Fruit fly (Drosophila melanogaster): ENCODE measurements around the gene yellow-f2.

yellow-f2 gene

dm6 chr3R:13036064-13036463 lies 41.1 kb upstream of the yellow-f2 start:
- TF ChIP-seq ovo (GFP tag; optimal IDR thresholded peaks at IDR 0.05) (no peak), Hr96 (GFP tag; optimal IDR thresholded peaks at IDR 0.05) (no peak), toe (GFP tag; optimal IDR thresholded peaks at IDR 0.05) (no peak), Clk (GFP tag; optimal IDR thresholded peaks at IDR 0.05) (no peak), CG7101 (tag; optimal IDR thresholded peaks at IDR 0.05) (no peak), tj (GFP tag; optimal IDR thresholded peaks at IDR 0.05) (no peak)

- TF ChIP-seq Clk (GFP tag; optimal IDR thresholded peaks at IDR 0.05) (no peak), bab1 (GFP tag; optimal IDR thresholded peaks at IDR 0.05) (no peak), Hr96 (GFP tag; optimal IDR thresholded peaks at IDR 0.05) (no peak), tj (GFP tag; optimal IDR thresholded peaks at IDR 0.05) (no peak), CG1620 (GFP tag; optimal IDR thresholded peaks at IDR 0.05) (no peak), cic (GFP tag; optimal IDR thresholded peaks at IDR 0.05) (no peak), Crg-1 (GFP tag; optimal IDR thresholded peaks at IDR 0.05) (no peak), toe (GFP tag; optimal IDR thresholded peaks at IDR 0.05) (no peak), pad (GFP tag; optimal IDR thresholded peaks at IDR 0.05) (no peak), kay (GFP tag; ENCODE audit: borderline replicate concordance) (no peak), CG7045 (GFP tag; optimal IDR thresholded peaks at IDR 0.05) (no peak), CG5204 (GFP tag; optimal IDR thresholded peaks at IDR 0.05) (no peak), Mnt (GFP tag; optimal IDR thresholded peaks at IDR 0.05) (no peak), CG12768 (GFP tag; optimal IDR thresholded peaks at IDR 0.05) (no peak), CG14711 (tag; optimal IDR thresholded peaks at IDR 0.05) (no peak), ovo (GFP tag; optimal IDR thresholded peaks at IDR 0.05) (no peak), cnc (optimal IDR thresholded peaks at IDR 0.05) (no peak), CG11617 (GFP tag; optimal IDR thresholded peaks at IDR 0.05) (no peak)
Measured at dm6 chr3R:13033670-13034069, 38.7 kb upstream of the yellow-f2 start.

- TF ChIP-seq CG11617 (GFP tag; optimal IDR thresholded peaks at IDR 0.05) (peak; percentile 77), CG1620 (GFP tag; optimal IDR thresholded peaks at IDR 0.05) (no peak), CG12768 (GFP tag; optimal IDR thresholded peaks at IDR 0.05) (peak; percentile 78), CG14711 (tag; optimal IDR thresholded peaks at IDR 0.05) (peak; percentile 62), ovo (GFP tag; optimal IDR thresholded peaks at IDR 0.05) (peak; percentile 4), bab1 (GFP tag; optimal IDR thresholded peaks at IDR 0.05) (no peak), cnc (optimal IDR thresholded peaks at IDR 0.05) (no peak), CG33017 (tag; optimal IDR thresholded peaks at IDR 0.05) (peak; percentile 71), Hr96 (GFP tag; optimal IDR thresholded peaks at IDR 0.05) (peak; percentile 30), CG7101 (tag; optimal IDR thresholded peaks at IDR 0.05) (peak; percentile 83), pad (GFP tag; optimal IDR thresholded peaks at IDR 0.05) (peak; percentile 49), Mnt (GFP tag; optimal IDR thresholded peaks at IDR 0.05) (peak; percentile 79), CG5204 (GFP tag; optimal IDR thresholded peaks at IDR 0.05) (no peak), tj (GFP tag; optimal IDR thresholded peaks at IDR 0.05) (no peak), Crg-1 (GFP tag; optimal IDR thresholded peaks at IDR 0.05) (peak; percentile 76), kay (GFP tag; ENCODE audit: borderline replicate concordance) (peak; percentile 96), CG7045 (GFP tag; optimal IDR thresholded peaks at IDR 0.05) (peak; percentile 85), Clk (GFP tag; optimal IDR thresholded peaks at IDR 0.05) (peak; percentile 39), toe (GFP tag; optimal IDR thresholded peaks at IDR 0.05) (peak; percentile 68), cic (GFP tag; optimal IDR thresholded peaks at IDR 0.05) (peak; percentile 64)
Measured at dm6 chr3R:13032975-13033445, 38.1 kb upstream of the yellow-f2 start.

dm6 chr3R:13032323-13032722 lies 37.4 kb upstream of the yellow-f2 start, which contains the start of gene ry:
TSS of gene ry (plus strand) at chr3R:13032528.
- TF ChIP-seq CG7045 (GFP tag; optimal IDR thresholded peaks at IDR 0.05) (no peak), CG14711 (tag; optimal IDR thresholded peaks at IDR 0.05) (no peak), ovo (GFP tag; optimal IDR thresholded peaks at IDR 0.05) (no peak), CG11617 (GFP tag; optimal IDR thresholded peaks at IDR 0.05) (no peak), CG12768 (GFP tag; optimal IDR thresholded peaks at IDR 0.05) (no peak), CG33017 (tag; optimal IDR thresholded peaks at IDR 0.05) (peak; percentile 43), CG5204 (GFP tag; optimal IDR thresholded peaks at IDR 0.05) (no peak), pad (GFP tag; optimal IDR thresholded peaks at IDR 0.05) (no peak), Mnt (GFP tag; optimal IDR thresholded peaks at IDR 0.05) (peak; percentile 70), toe (GFP tag; optimal IDR thresholded peaks at IDR 0.05) (no peak), cnc (optimal IDR thresholded peaks at IDR 0.05) (no peak), cic (GFP tag; optimal IDR thresholded peaks at IDR 0.05) (peak; percentile 84), bab1 (GFP tag; optimal IDR thresholded peaks at IDR 0.05) (no peak), CG7101 (tag; optimal IDR thresholded peaks at IDR 0.05) (no peak)

- TF ChIP-seq Clk (GFP tag; optimal IDR thresholded peaks at IDR 0.05) (no peak), Hr96 (GFP tag; optimal IDR thresholded peaks at IDR 0.05) (no peak), kay (GFP tag; ENCODE audit: borderline replicate concordance) (peak; percentile 85), CG7045 (GFP tag; optimal IDR thresholded peaks at IDR 0.05) (peak; percentile 1), tj (GFP tag; optimal IDR thresholded peaks at IDR 0.05) (peak; percentile 23), CG11617 (GFP tag; optimal IDR thresholded peaks at IDR 0.05) (peak; percentile 46), bab1 (GFP tag; optimal IDR thresholded peaks at IDR 0.05) (peak; percentile 44), CG14711 (tag; optimal IDR thresholded peaks at IDR 0.05) (peak; percentile 59), cic (GFP tag; optimal IDR thresholded peaks at IDR 0.05) (peak; percentile 8), CG7101 (tag; optimal IDR thresholded peaks at IDR 0.05) (peak; percentile 42), Mnt (GFP tag; optimal IDR thresholded peaks at IDR 0.05) (peak; percentile 58), CG5204 (GFP tag; optimal IDR thresholded peaks at IDR 0.05) (no peak), ovo (GFP tag; optimal IDR thresholded peaks at IDR 0.05) (no peak), Crg-1 (GFP tag; optimal IDR thresholded peaks at IDR 0.05) (peak; percentile 32), CG33017 (tag; optimal IDR thresholded peaks at IDR 0.05) (no peak), CG12768 (GFP tag; optimal IDR thresholded peaks at IDR 0.05) (peak; percentile 31), pad (GFP tag; optimal IDR thresholded peaks at IDR 0.05) (peak; percentile 33), CG1620 (GFP tag; optimal IDR thresholded peaks at IDR 0.05) (peak; percentile 49), cnc (optimal IDR thresholded peaks at IDR 0.05) (no peak), toe (GFP tag; optimal IDR thresholded peaks at IDR 0.05) (no peak)
Measured at dm6 chr3R:13030257-13031173, 35.6 kb upstream of the yellow-f2 start, which contains the start of the genes CG46281 and CG46280. TSS of gene CG46281 (minus strand) at chr3R:13030307. TSS of gene CG46280 (minus strand) at chr3R:13030659.
